Worm (Caenorhabditis elegans) whole organism, late embryonic: Measurements from ENCODE around the gene C34F11.1.
A peak's percentile ranks its signal among the peaks of the same experiment; 100 is the strongest.

Source experiments
- C08G9.2 ChIP-seq: sonication (generic microtip); optimal IDR thresholded peaks from 2 replicates; lab custom pipeline; 2016; ENCODE audit warnings: mild to moderate bottlenecking, missing genetic modification characterization, moderate library complexity, missing compliant biosample characterization
- C38D4.7 ChIP-seq: fragments of 200-800 bp; sonication (Bioruptor generic); optimal IDR thresholded peaks from 2 replicates; lab custom pipeline; 2018; ENCODE audit warnings: mild to moderate bottlenecking, missing genetic modification characterization, moderate library complexity, missing compliant biosample characterization
- F13H6.1 ChIP-seq: sonication (generic microtip); optimal IDR thresholded peaks from 2 replicates; lab custom pipeline; 2016; ENCODE audit warnings: missing genetic modification characterization, missing compliant biosample characterization
- K09A11.1 ChIP-seq: sonication (generic microtip); optimal IDR thresholded peaks from 2 replicates; lab custom pipeline; 2017; ENCODE audit warnings: antibody characterized with exemption, mild to moderate bottlenecking, missing genetic modification characterization, missing compliant biosample characterization; ENCODE audit not compliant: insufficient read depth
- T23F11.4 ChIP-seq: fragments of 200-800 bp; sonication (Bioruptor generic); optimal IDR thresholded peaks from 2 replicates; lab custom pipeline; 2018; ENCODE audit warnings: mild to moderate bottlenecking, missing genetic modification characterization, missing compliant biosample characterization
- Y22D7AL.16 ChIP-seq: sonication (generic microtip); optimal IDR thresholded peaks from 2 replicates; lab custom pipeline; 2016; ENCODE audit warnings: missing genetic modification characterization, missing compliant biosample characterization
- ahr-1 ChIP-seq: sonication (generic microtip); optimal IDR thresholded peaks from 2 replicates; lab custom pipeline; 2016; ENCODE audit warnings: missing genetic modification characterization, missing compliant biosample characterization
- ceh-14 ChIP-seq: sonication (generic microtip); optimal IDR thresholded peaks from 2 replicates; lab custom pipeline; 2016; ENCODE audit warnings: missing genotype, missing genetic modification characterization, missing compliant biosample characterization
- ceh-19 ChIP-seq: fragments of 200-800 bp; sonication (Bioruptor generic); optimal IDR thresholded peaks from 2 replicates; lab custom pipeline; 2018; ENCODE audit warnings: mild to moderate bottlenecking, missing genetic modification characterization, missing compliant biosample characterization
- ceh-2 ChIP-seq: sonication (generic microtip); optimal IDR thresholded peaks from 2 replicates; lab custom pipeline; 2016; ENCODE audit warnings: missing genotype, missing genetic modification characterization, missing compliant biosample characterization
- ceh-24 ChIP-seq: sonication (generic microtip); optimal IDR thresholded peaks from 2 replicates; lab custom pipeline; 2016; ENCODE audit warnings: mild to moderate bottlenecking, missing genetic modification characterization, missing compliant biosample characterization
- ceh-30 ChIP-seq: fragments of 150-350 bp; optimal IDR thresholded peaks from 2 replicates; lab custom pipeline; 2014; ENCODE audit warnings: missing biosample characterization, missing genetic modification characterization
- ceh-31 ChIP-seq: sonication (generic microtip); optimal IDR thresholded peaks from 2 replicates; lab custom pipeline; 2016; ENCODE audit warnings: missing genetic modification characterization, missing compliant biosample characterization
- ceh-34 ChIP-seq: sonication (generic microtip); optimal IDR thresholded peaks from 2 replicates; lab custom pipeline; 2016; ENCODE audit warnings: mild to moderate bottlenecking, missing genetic modification characterization, missing compliant biosample characterization
- ceh-45 ChIP-seq: fragments of 200-800 bp; sonication (Bioruptor generic); IDR thresholded peaks from 2 replicates; pipeline ENCODE4 v1.3.6; 2022; ENCODE audit warnings: missing genetic modification reagents, missing genetic modification characterization, missing compliant biosample characterization
- ceh-48 ChIP-seq: sonication (generic microtip); optimal IDR thresholded peaks from 2 replicates; lab custom pipeline; 2016; ENCODE audit warnings: missing genetic modification characterization, inconsistent platforms, missing compliant biosample characterization
- ceh-9 ChIP-seq: sonication (generic microtip); optimal IDR thresholded peaks from 2 replicates; lab custom pipeline; 2016; ENCODE audit warnings: mild to moderate bottlenecking, missing genetic modification characterization, inconsistent platforms, missing compliant biosample characterization
- dmd-4 ChIP-seq: sonication (generic microtip); optimal IDR thresholded peaks from 2 replicates; lab custom pipeline; 2016; ENCODE audit warnings: borderline replicate concordance, missing genetic modification characterization, missing compliant biosample characterization
- elt-2 ChIP-seq: sonication (generic microtip); optimal IDR thresholded peaks from 2 replicates; lab custom pipeline; 2016; ENCODE audit warnings: missing genetic modification reagents, missing genetic modification characterization, missing compliant biosample characterization
- elt-4 ChIP-seq: sonication (generic microtip); optimal IDR thresholded peaks from 2 replicates; lab custom pipeline; 2016; ENCODE audit warnings: missing genetic modification characterization, missing compliant biosample characterization
- ets-4 ChIP-seq: sonication (generic microtip); optimal IDR thresholded peaks from 2 replicates; lab custom pipeline; 2016; ENCODE audit warnings: missing genetic modification characterization, missing compliant biosample characterization
- eyg-1 ChIP-seq: sonication (generic microtip); optimal IDR thresholded peaks from 2 replicates; lab custom pipeline; 2016; ENCODE audit warnings: missing genotype, missing genetic modification characterization, missing compliant biosample characterization
- fax-1 ChIP-seq: sonication (generic microtip); optimal IDR thresholded peaks from 2 replicates; lab custom pipeline; 2016; ENCODE audit warnings: missing genotype, missing genetic modification characterization, missing compliant biosample characterization
- fkh-10 ChIP-seq: fragments of 150-350 bp; optimal IDR thresholded peaks from 2 replicates; lab custom pipeline; 2014; ENCODE audit warnings: missing biosample characterization, missing genetic modification reagents, missing genetic modification characterization
- fkh-6 ChIP-seq: sonication (generic microtip); optimal IDR thresholded peaks from 2 replicates; lab custom pipeline; 2016; ENCODE audit warnings: missing genetic modification characterization, missing compliant biosample characterization
- hlh-13 ChIP-seq: fragments of 200-800 bp; sonication (Bioruptor generic); optimal IDR thresholded peaks from 2 replicates; lab custom pipeline; 2018; ENCODE audit warnings: mild to moderate bottlenecking, missing genetic modification characterization, missing compliant biosample characterization
- hlh-6 ChIP-seq: sonication (generic microtip); optimal IDR thresholded peaks from 2 replicates; lab custom pipeline; 2016; ENCODE audit warnings: missing genotype, missing genetic modification characterization, missing compliant biosample characterization
- hlh-8 ChIP-seq: sonication (generic microtip); optimal IDR thresholded peaks from 2 replicates; lab custom pipeline; 2016; ENCODE audit warnings: missing genotype, missing genetic modification characterization, missing compliant biosample characterization
- madf-2 ChIP-seq: sonication (generic microtip); optimal IDR thresholded peaks from 2 replicates; lab custom pipeline; 2017; ENCODE audit warnings: missing genetic modification characterization, missing compliant biosample characterization
- nfya-1 ChIP-seq: sonication (generic microtip); optimal IDR thresholded peaks from 2 replicates; lab custom pipeline; 2017; ENCODE audit warnings: missing genetic modification characterization, mild to moderate bottlenecking, missing compliant biosample characterization, antibody characterized with exemption, moderate library complexity
- nhr-232 ChIP-seq: sonication (generic microtip); optimal IDR thresholded peaks from 2 replicates; lab custom pipeline; 2016; ENCODE audit warnings: missing genetic modification characterization, missing compliant biosample characterization
- npax-4 ChIP-seq: sonication (generic microtip); optimal IDR thresholded peaks from 2 replicates; lab custom pipeline; 2016; ENCODE audit warnings: missing genetic modification characterization, missing compliant biosample characterization
- odd-2 ChIP-seq: sonication (generic microtip); optimal IDR thresholded peaks from 2 replicates; lab custom pipeline; 2017; ENCODE audit warnings: antibody characterized with exemption, mild to moderate bottlenecking, missing genetic modification characterization, missing compliant biosample characterization
- pag-3 ChIP-seq: sonication (generic microtip); optimal IDR thresholded peaks from 2 replicates; lab custom pipeline; 2016; ENCODE audit warnings: missing compliant biosample characterization, missing genetic modification characterization, borderline replicate concordance
- pat-9 ChIP-seq: fragments of 200-800 bp; sonication (Bioruptor generic); optimal IDR thresholded peaks from 2 replicates; lab custom pipeline; 2018; ENCODE audit warnings: mild to moderate bottlenecking, missing genetic modification characterization, moderate library complexity, missing compliant biosample characterization
- pax-1 ChIP-seq: fragments of 150-350 bp; optimal IDR thresholded peaks from 2 replicates; lab custom pipeline; 2014; ENCODE audit warnings: missing biosample characterization, missing genetic modification characterization
- pha-4 ChIP-seq: fragments of 150-350 bp; optimal IDR thresholded peaks from 2 replicates; lab custom pipeline; 2018; ENCODE audit warnings: missing biosample characterization, missing genetic modification reagents, missing genetic modification characterization
- pqm-1 ChIP-seq: sonication (generic microtip); optimal IDR thresholded peaks from 2 replicates; lab custom pipeline; 2016; ENCODE audit warnings: missing genetic modification characterization, missing compliant biosample characterization
- ref-2 ChIP-seq: sonication (generic microtip); optimal IDR thresholded peaks from 2 replicates; lab custom pipeline; 2016; ENCODE audit warnings: missing genetic modification characterization, missing compliant biosample characterization
- sdc-2 ChIP-seq: sonication (generic microtip); optimal IDR thresholded peaks from 2 replicates; lab custom pipeline; 2016; ENCODE audit warnings: missing genotype, missing genetic modification characterization, missing compliant biosample characterization
- sox-4 ChIP-seq: sonication (generic microtip); optimal IDR thresholded peaks from 2 replicates; lab custom pipeline; 2017; ENCODE audit warnings: mild to moderate bottlenecking, missing genetic modification characterization, inconsistent platforms, missing compliant biosample characterization
- syd-9 ChIP-seq: sonication (generic microtip); optimal IDR thresholded peaks from 2 replicates; lab custom pipeline; 2016; ENCODE audit warnings: mild to moderate bottlenecking, missing genetic modification characterization, moderate library complexity, missing compliant biosample characterization
- ttx-3 ChIP-seq: sonication (generic microtip); optimal IDR thresholded peaks from 2 replicates; lab custom pipeline; 2016; ENCODE audit warnings: missing genetic modification reagents, missing genetic modification characterization, missing compliant biosample characterization
- unc-42 ChIP-seq: sonication (generic microtip); optimal IDR thresholded peaks from 2 replicates; lab custom pipeline; 2016; ENCODE audit warnings: missing genotype, missing genetic modification characterization, missing compliant biosample characterization
- unc-55 ChIP-seq: sonication (generic microtip); optimal IDR thresholded peaks from 2 replicates; lab custom pipeline; 2017; ENCODE audit warnings: missing biosample characterization, missing genetic modification reagents, missing genetic modification characterization
- zip-5 ChIP-seq: sonication (generic microtip); optimal IDR thresholded peaks from 2 replicates; lab custom pipeline; 2016; ENCODE audit warnings: missing genetic modification characterization, missing compliant biosample characterization
- ztf-16 ChIP-seq: sonication (generic microtip); optimal IDR thresholded peaks from 2 replicates; lab custom pipeline; 2017; ENCODE audit warnings: missing genetic modification characterization, missing compliant biosample characterization

Gene C34F11.1

ce11 chrII:5178609-5179008 is 34.2 kb upstream of the C34F11.1 start:
- TF ChIP-seq odd-2 (tag; lab: Kevin White, UChicago) (no peak), F13H6.1 (tag; lab: Kevin White, UChicago) (no peak), ref-2 (tag; lab: Kevin White, UChicago) (no peak), ztf-16 (tag; lab: Kevin White, UChicago) (no peak), ets-4 (tag; lab: Kevin White, UChicago) (no peak), pha-4 (no peak), hlh-8 (tag; lab: Kevin White, UChicago) (no peak), fkh-10 (no peak), pax-1 (tag; lab: Kevin White, UChicago) (no peak), sox-4 (tag; lab: Kevin White, UChicago) (no peak), Y22D7AL.16 (tag; lab: Kevin White, UChicago) (no peak), ceh-34 (no peak), zip-5 (tag; lab: Kevin White, UChicago) (no peak), pag-3 (tag; lab: Kevin White, UChicago) (no peak), elt-4 (tag; lab: Kevin White, UChicago) (no peak), ceh-45 (GFP tag; lab: Robert Waterston, UW) (no peak), ceh-19 (no peak)

DNA sequence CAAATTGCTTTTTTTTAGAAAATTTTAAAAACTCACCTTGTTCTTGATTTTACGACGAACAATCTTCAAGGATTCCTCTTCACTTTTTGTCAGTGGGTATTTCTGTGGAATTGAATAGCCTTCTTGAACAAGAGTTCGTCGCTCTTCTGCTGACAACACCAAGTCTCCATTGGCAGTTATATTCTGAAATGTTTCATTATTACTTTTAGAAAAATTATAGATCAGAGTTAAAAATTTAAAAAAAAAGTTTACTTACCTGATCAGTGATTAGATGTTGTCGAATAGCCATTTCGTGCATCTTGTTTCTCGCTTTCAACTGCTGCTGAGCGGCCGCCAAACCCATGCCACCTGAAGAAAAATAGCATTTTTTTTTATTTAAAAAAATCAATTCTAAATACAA is 32.5 kb upstream of the C34F11.1 start:
- TF ChIP-seq ceh-31: no peak
- TF ChIP-seq ceh-9 (tag; lab: Kevin White, UChicago): no peak
- no peak for TF ChIP-seq nhr-232 (tag; lab: Kevin White, UChicago)
- TF ChIP-seq ceh-2 (tag; lab: Kevin White, UChicago): no peak

DNA sequence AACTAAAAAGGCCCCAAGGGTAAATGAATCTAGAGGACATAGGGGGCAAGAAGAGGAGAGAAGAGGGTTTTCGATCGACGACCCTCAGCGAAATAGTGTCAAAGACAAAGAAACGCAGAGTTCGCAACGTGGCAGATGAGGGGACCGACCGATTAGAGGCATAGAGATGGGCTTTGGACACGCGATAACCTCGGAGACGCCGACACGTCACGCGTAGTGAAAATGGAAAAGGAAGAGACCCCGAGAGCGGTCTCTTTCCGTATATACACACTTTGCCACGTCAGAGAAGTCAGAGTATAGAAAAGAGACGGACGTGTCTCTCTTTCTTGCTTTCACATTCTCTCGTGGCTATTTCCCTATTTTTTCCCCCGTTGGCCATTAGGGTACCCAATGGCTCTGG is 31.3 kb upstream of the C34F11.1 start:
- TF ChIP-seq nfya-1 (tag; lab: Kevin White, UChicago): peak; percentile 80
- TF ChIP-seq ttx-3: no peak
- peak; percentile 51 for TF ChIP-seq unc-42 (tag; lab: Kevin White, UChicago)
- no peak for TF ChIP-seq pat-9 (tag; lab: Kevin White, UChicago)
- no peak for TF ChIP-seq dmd-4
- no peak for TF ChIP-seq pha-4
- TF ChIP-seq unc-55 (GFP tag; lab: Kevin White, UChicago): peak; percentile 87
- TF ChIP-seq ceh-14 (tag; lab: Kevin White, UChicago): no peak
- TF ChIP-seq fax-1 (tag; lab: Kevin White, UChicago): no peak
- TF ChIP-seq ceh-48 (tag; lab: Kevin White, UChicago): no peak
- peak; percentile 45 for TF ChIP-seq syd-9
- TF ChIP-seq hlh-13 (GFP tag; lab: Kevin White, UChicago): no peak
- TF ChIP-seq ceh-24 (tag; lab: Kevin White, UChicago): no peak
- TF ChIP-seq elt-4 (tag; lab: Kevin White, UChicago): no peak
- peak; percentile 83 for TF ChIP-seq elt-2 (tag; lab: Kevin White, UChicago)
- TF ChIP-seq pqm-1 (tag; lab: Kevin White, UChicago): no peak
- TF ChIP-seq npax-4: no peak
- TF ChIP-seq C38D4.7 (GFP tag; lab: Kevin White, UChicago): no peak
- no peak for TF ChIP-seq odd-2 (tag; lab: Kevin White, UChicago)
- TF ChIP-seq ahr-1 (tag; lab: Kevin White, UChicago): no peak
- TF ChIP-seq T23F11.4: no peak
- TF ChIP-seq nhr-232 (tag; lab: Kevin White, UChicago): no peak
- peak; percentile 64 for TF ChIP-seq ceh-34
- TF ChIP-seq K09A11.1 (tag; lab: Kevin White, UChicago): peak; percentile 12
- peak; percentile 36 for TF ChIP-seq F13H6.1 (tag; lab: Kevin White, UChicago)
- TF ChIP-seq ets-4 (tag; lab: Kevin White, UChicago): no peak
- TF ChIP-seq ceh-31: peak; percentile 88
- peak; percentile 15 for TF ChIP-seq madf-2 (tag; lab: Kevin White, UChicago)
- TF ChIP-seq ref-2 (tag; lab: Kevin White, UChicago): peak; percentile 61
- no peak for TF ChIP-seq C08G9.2
- no peak for TF ChIP-seq eyg-1 (tag; lab: Kevin White, UChicago)
- no peak for TF ChIP-seq hlh-6 (tag; lab: Kevin White, UChicago)
- TF ChIP-seq hlh-8 (tag; lab: Kevin White, UChicago): peak; percentile 17
- peak; percentile 45 for TF ChIP-seq sdc-2
- no peak for TF ChIP-seq ceh-30 (tag; lab: Kevin White, UChicago)
- no peak for TF ChIP-seq zip-5 (tag; lab: Kevin White, UChicago)
- no peak for TF ChIP-seq fkh-6
- no peak for TF ChIP-seq ceh-45 (GFP tag; lab: Robert Waterston, UW)
- no peak for TF ChIP-seq Y22D7AL.16 (tag; lab: Kevin White, UChicago)
- no peak for TF ChIP-seq pag-3 (tag; lab: Kevin White, UChicago)
- no peak for TF ChIP-seq sox-4 (tag; lab: Kevin White, UChicago)
